Fruit fly (Drosophila melanogaster): Measurements from ENCODE around the gene CG31769.

CG31769 gene

DNA sequence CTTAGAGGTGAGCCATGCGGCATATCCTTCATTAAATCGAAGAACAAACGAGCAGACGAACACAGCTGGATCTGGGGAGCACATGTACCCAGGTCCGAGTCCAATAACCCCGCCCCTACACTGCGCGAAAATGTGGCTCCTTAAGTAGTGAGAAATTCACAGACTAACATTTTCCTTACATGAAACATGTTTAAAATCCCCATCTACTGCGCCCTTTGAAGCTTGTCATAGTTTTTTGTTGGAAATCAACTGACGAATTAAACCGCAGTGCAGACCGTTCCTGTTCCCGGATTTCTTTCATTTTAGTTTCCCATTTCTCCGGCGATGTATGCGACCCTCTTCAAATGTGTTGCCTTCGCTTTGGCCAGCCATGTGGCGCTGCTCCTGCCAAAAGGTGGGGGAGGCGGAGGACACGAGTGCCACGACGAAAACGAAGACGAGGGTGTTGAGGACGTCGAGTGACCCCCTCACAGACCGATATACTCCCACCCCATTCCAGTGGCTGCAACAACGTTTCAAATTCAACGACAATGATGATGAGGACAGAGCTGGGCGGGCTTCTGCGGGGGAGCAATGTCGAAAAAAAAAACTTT, 12.3 kb upstream of the CG31769 start (continued):
- peak; percentile 89 for TF ChIP-seq CG18599 (GFP tag; optimal IDR thresholded peaks at IDR 0.05)
- no peak for TF ChIP-seq Hr39 (optimal IDR thresholded peaks at IDR 0.05)
- peak; percentile 3 for TF ChIP-seq CG16815 (GFP tag; optimal IDR thresholded peaks at IDR 0.05)
- peak; percentile 45; the same call in 1 of the 2 replicates for TF ChIP-seq wor (GFP tag; IDR thresholded peaks at IDR 0.05)
- no peak for TF ChIP-seq Dfd (GFP tag; optimal IDR thresholded peaks at IDR 0.05)
- 0 out of 2 replicates have a peak, but pooled peaks have one; percentile 34 for TF ChIP-seq Gsc (GFP tag; IDR thresholded peaks at IDR 0.05)
- TF ChIP-seq CG18619 (GFP tag; optimal IDR thresholded peaks at IDR 0.05), result no peak
- TF ChIP-seq usp (GFP tag; optimal IDR thresholded peaks at IDR 0.05), result no peak
- no peak for TF ChIP-seq MESR4 (GFP tag; optimal IDR thresholded peaks at IDR 0.05)
- peak; percentile 3 for TF ChIP-seq disco-r (GFP tag; optimal IDR thresholded peaks at IDR 0.05)
- no peak for TF ChIP-seq z (GFP tag; IDR thresholded peaks at IDR 0.05)
- peak; percentile 39 for TF ChIP-seq CG1529 (GFP tag; optimal IDR thresholded peaks at IDR 0.05)
- peak; percentile 62 for TF ChIP-seq CG6854 (GFP tag; optimal IDR thresholded peaks at IDR 0.05)
- TF ChIP-seq CG15601 (tag; optimal IDR thresholded peaks at IDR 0.05), result peak; percentile 49
- TF ChIP-seq trem (tag; optimal IDR thresholded peaks at IDR 0.05), result peak; percentile 32
- no peak for TF ChIP-seq lov (optimal IDR thresholded peaks at IDR 0.05)
- 0 out of 3 replicates have a peak, but pooled peaks have one; percentile 19 for TF ChIP-seq lov (GFP tag; IDR thresholded peaks at IDR 0.05)
- TF ChIP-seq CG10267 (tag; optimal IDR thresholded peaks at IDR 0.05), result peak; percentile 49
- TF ChIP-seq Lpt (GFP tag; optimal IDR thresholded peaks at IDR 0.05), result no peak
- no peak for TF ChIP-seq CG15073 (GFP tag; optimal IDR thresholded peaks at IDR 0.05)
- peak; percentile 51 for TF ChIP-seq Xbp1 (GFP tag; optimal IDR thresholded peaks at IDR 0.05)
- peak; percentile 73 for TF ChIP-seq CG14014 (GFP tag; IDR thresholded peaks at IDR 0.05)
- TF ChIP-seq CHES-1-like (GFP tag; optimal IDR thresholded peaks at IDR 0.05), result no peak
- peak; percentile 58 for TF ChIP-seq CG12071 (GFP tag; optimal IDR thresholded peaks at IDR 0.05)
- peak; percentile 70 for TF ChIP-seq Blimp-1 (GFP tag; optimal IDR thresholded peaks at IDR 0.05)
- TF ChIP-seq bigmax (GFP tag; optimal IDR thresholded peaks at IDR 0.05), result no peak
- TF ChIP-seq Dek (tag; optimal IDR thresholded peaks at IDR 0.05), result peak; percentile 14
- peak; percentile 43 for TF ChIP-seq CG8924 (tag; optimal IDR thresholded peaks at IDR 0.05)
- no peak for TF ChIP-seq tll (GFP tag; optimal IDR thresholded peaks at IDR 0.05)
- TF ChIP-seq schlank (tag; optimal IDR thresholded peaks at IDR 0.05), result peak; percentile 29
- TF ChIP-seq CG42726 (GFP tag; IDR thresholded peaks at IDR 0.05; ENCODE audit: partially characterized antibody), result no peak
- TF ChIP-seq CG11247 (GFP tag; IDR thresholded peaks at IDR 0.05), result peak; percentile 65
- TF ChIP-seq crol (GFP tag; IDR thresholded peaks at IDR 0.05), result no peak
- peak; percentile 16; the same call in 1 of the 2 replicates for TF ChIP-seq bowl (GFP tag; IDR thresholded peaks at IDR 0.05)
- no peak for TF ChIP-seq CG13775 (GFP tag; optimal IDR thresholded peaks at IDR 0.05)
- TF ChIP-seq Jarid2 (GFP tag; optimal IDR thresholded peaks at IDR 0.05), result peak; percentile 31
- TF ChIP-seq gsb-n (tag; optimal IDR thresholded peaks at IDR 0.05), result no peak
- TF ChIP-seq CG43689 (GFP tag; IDR thresholded peaks at IDR 0.05), result peak; percentile 62
- TF ChIP-seq Bgb (GFP tag; IDR thresholded peaks at IDR 0.05; ENCODE audit: partially characterized antibody), result no peak
- peak; percentile 49; the same call in 1 of the 2 replicates for TF ChIP-seq Atf6 (GFP tag; IDR thresholded peaks at IDR 0.05)
- TF ChIP-seq grn (GFP tag; optimal IDR thresholded peaks at IDR 0.05), result no peak
- no peak for TF ChIP-seq Atf3 (GFP tag; optimal IDR thresholded peaks at IDR 0.05)
- no peak for TF ChIP-seq dan (GFP tag; IDR thresholded peaks at IDR 0.05)
- TF ChIP-seq CG2129 (GFP tag; IDR thresholded peaks at IDR 0.05; ENCODE audit: partially characterized antibody), result no peak
- no peak for TF ChIP-seq CG17186 (GFP tag; optimal IDR thresholded peaks at IDR 0.05)
- peak; percentile 58; the same call in 2 of the 3 replicates for TF ChIP-seq CG17361 (GFP tag; IDR thresholded peaks at IDR 0.05)
- TF ChIP-seq CG32532 (GFP tag; IDR thresholded peaks at IDR 0.05), result peak; percentile 68
- TF ChIP-seq Optix (GFP tag; IDR thresholded peaks at IDR 0.05), result peak; percentile 74
- TF ChIP-seq NfI (GFP tag; optimal IDR thresholded peaks at IDR 0.05), result peak; percentile 50
- TF ChIP-seq CG18476 (GFP tag; optimal IDR thresholded peaks at IDR 0.05), result no peak

Measured in whole organism, embryonic.